Fruit fly (Drosophila melanogaster): ENCODE results near the gene CG2186.
A peak's percentile ranks its signal among the peaks of the same experiment; 100 is the strongest.

CG2186 gene

dm6 chrX:10816856-10817255, 40.6 kb upstream of the CG2186 start (continued):
- TF ChIP-seq CG14441 (GFP tag; IDR thresholded peaks at IDR 0.05) = no peak
- TF ChIP-seq CG6791 (GFP tag; IDR thresholded peaks at IDR 0.05; ENCODE audit: partially characterized antibody) = peak; percentile 65; the same call in 2 of the 3 replicates
- 0 out of 4 replicates have a peak, but pooled peaks have one; percentile 47 for TF ChIP-seq chinmo (GFP tag; IDR thresholded peaks at IDR 0.05; ENCODE audit: partially characterized antibody)
- no peak for TF ChIP-seq Myb (GFP tag; optimal IDR thresholded peaks at IDR 0.05)
- peak; percentile 14 for TF ChIP-seq CG13894 (tag; optimal IDR thresholded peaks at IDR 0.05)
- TF ChIP-seq chn (GFP tag; optimal IDR thresholded peaks at IDR 0.05) = peak; percentile 29
- TF ChIP-seq CG2199 (GFP tag; IDR thresholded peaks at IDR 0.05) = 0 out of 3 replicates have a peak, but pooled peaks have one; percentile 38
- no peak for TF ChIP-seq sd (tag; optimal IDR thresholded peaks at IDR 0.05)
- TF ChIP-seq Hr78 (GFP tag; optimal IDR thresholded peaks at IDR 0.05) = no peak
- peak; percentile 56; the same call in 1 of the 2 replicates for TF ChIP-seq Bgb (GFP tag; IDR thresholded peaks at IDR 0.05; ENCODE audit: partially characterized antibody)

dm6 chrX:10820741-10821140, 36.7 kb upstream of the CG2186 start:
- peak; percentile 21; the same call in 1 of the 3 replicates for TF ChIP-seq row (GFP tag; IDR thresholded peaks at IDR 0.05)
- TF ChIP-seq aop (GFP tag; IDR thresholded peaks at IDR 0.05) = no peak
- no peak for TF ChIP-seq H2.0 (GFP tag; IDR thresholded peaks at IDR 0.05)
- peak; percentile 12 for TF ChIP-seq Med (GFP tag)
- TF ChIP-seq CG11085 (GFP tag; IDR thresholded peaks at IDR 0.05) = no peak
- peak; percentile 40 for TF ChIP-seq CG17385 (GFP tag; optimal IDR thresholded peaks at IDR 0.05)
- TF ChIP-seq crol (GFP tag; IDR thresholded peaks at IDR 0.05) = peak; percentile 76
- no peak for TF ChIP-seq Asciz (GFP tag; optimal IDR thresholded peaks at IDR 0.05)
- no peak for TF ChIP-seq CG18764 (GFP tag; optimal IDR thresholded peaks at IDR 0.05)
- no peak for TF ChIP-seq CG4707 (GFP tag; optimal IDR thresholded peaks at IDR 0.05)
- peak; percentile 83 for TF ChIP-seq grau (tag; optimal IDR thresholded peaks at IDR 0.05)
- TF ChIP-seq sug (tag; optimal IDR thresholded peaks at IDR 0.05) = no peak

dm6 chrX:10822096-10822495, 35.4 kb upstream of the CG2186 start:
- TF ChIP-seq Opbp (GFP tag; IDR thresholded peaks at IDR 0.05; ENCODE audit: partially characterized antibody) = 0 out of 3 replicates have a peak, but pooled peaks have one; percentile 14
- TF ChIP-seq onecut (GFP tag; IDR thresholded peaks at IDR 0.05) = peak; percentile 96
- TF ChIP-seq Lhr (GFP tag; optimal IDR thresholded peaks at IDR 0.05) = no peak
- TF ChIP-seq mam (GFP tag; optimal IDR thresholded peaks at IDR 0.05) = no peak
- TF ChIP-seq sens (GFP tag) = peak; percentile 68
- no peak for TF ChIP-seq Ravus (GFP tag; IDR thresholded peaks at IDR 0.05)
- peak; percentile 20 for TF ChIP-seq stwl (tag; optimal IDR thresholded peaks at IDR 0.05)
- TF ChIP-seq insv (GFP tag; optimal IDR thresholded peaks at IDR 0.05) = no peak
- TF ChIP-seq Nf-YC (tag; optimal IDR thresholded peaks at IDR 0.05) = peak; percentile 9
- peak; percentile 73 for TF ChIP-seq chn (GFP tag; optimal IDR thresholded peaks at IDR 0.05)
- 0 out of 3 replicates have a peak, but pooled peaks have one; percentile 8 for TF ChIP-seq ci (GFP tag; IDR thresholded peaks at IDR 0.05)
- no peak for TF ChIP-seq CG13624 (GFP tag; optimal IDR thresholded peaks at IDR 0.05)
- TF ChIP-seq Trl (optimal IDR thresholded peaks at IDR 0.05) = peak; percentile 29 to 57
- TF ChIP-seq Trl (GFP tag; optimal IDR thresholded peaks at IDR 0.05) = no peak
- peak; percentile 80 for TF ChIP-seq CG1832 (GFP tag; optimal IDR thresholded peaks at IDR 0.05)
- TF ChIP-seq sr (GFP tag; IDR thresholded peaks at IDR 0.05) = 0 out of 3 replicates have a peak, but pooled peaks have one; percentile 41
- TF ChIP-seq crol (GFP tag; IDR thresholded peaks at IDR 0.05) = peak; percentile 57; the same call in 1 of the 2 replicates
- TF ChIP-seq CG6791 (GFP tag; IDR thresholded peaks at IDR 0.05; ENCODE audit: partially characterized antibody) = no peak
- no peak for TF ChIP-seq CG11696 (GFP tag; IDR thresholded peaks at IDR 0.05)
- TF ChIP-seq z (GFP tag; IDR thresholded peaks at IDR 0.05) = peak; percentile 87
- no peak for TF ChIP-seq gt (GFP tag; IDR thresholded peaks at IDR 0.05)
- peak; percentile 91 for TF ChIP-seq pros (GFP tag; optimal IDR thresholded peaks at IDR 0.05)
- peak; percentile 79 for TF ChIP-seq CG10321 (GFP tag; IDR thresholded peaks at IDR 0.05)
- no peak for TF ChIP-seq CG4730 (GFP tag; IDR thresholded peaks at IDR 0.05)

All from whole organism, embryonic.